Fruit fly (Drosophila melanogaster) whole organism, embryonic: ENCODE measurements around the gene Tlk.

Source experiments
- Atf3 ChIP-seq: fragments of 200-800 bp; sonication (Bioruptor generic); optimal IDR thresholded peaks from 3 replicates; lab custom pipeline; 2016; ENCODE audit warnings: missing biosample characterization, missing genetic modification characterization
- Blimp-1 ChIP-seq: fragments of 200-800 bp; sonication (Bioruptor generic); optimal IDR thresholded peaks from 3 replicates; lab custom pipeline; 2018; ENCODE audit warnings: missing biosample characterization, missing genetic modification characterization, mild to moderate bottlenecking, moderate library complexity, missing genetic modification reagents
- CG10267 ChIP-seq: fragments of 200-800 bp; sonication (Bioruptor generic); optimal IDR thresholded peaks from 2 replicates; lab custom pipeline; 2018; ENCODE audit warnings: missing biosample characterization, mild to moderate bottlenecking, missing genetic modification characterization, moderate library complexity
- CG10543 ChIP-seq: fragments of 200-800 bp; sonication (Bioruptor generic); optimal IDR thresholded peaks from 3 replicates; lab custom pipeline; 2017; ENCODE audit warnings: missing biosample characterization, mild to moderate bottlenecking, missing genetic modification characterization, moderate library complexity
- CG10979 ChIP-seq: fragments of 200-800 bp; sonication (Bioruptor generic); optimal IDR thresholded peaks from 2 replicates; lab custom pipeline; 2018; ENCODE audit warnings: missing biosample characterization, mild to moderate bottlenecking, missing genetic modification characterization, moderate library complexity
- CG11504 ChIP-seq: fragments of 200-800 bp; sonication (Bioruptor generic); optimal IDR thresholded peaks from 3 replicates; lab custom pipeline; 2019; ENCODE audit warnings: missing biosample characterization, mild to moderate bottlenecking, missing genetic modification characterization, moderate library complexity
- CG12104 ChIP-seq: fragments of 200-800 bp; sonication (Bioruptor generic); optimal IDR thresholded peaks from 3 replicates; lab custom pipeline; 2016; ENCODE audit warnings: missing biosample characterization, missing genetic modification characterization
- CG14441 ChIP-seq: fragments of 200-800 bp; sonication (Bioruptor generic); IDR thresholded peaks from 2 replicates; pipeline ENCODE4 v1.3.6; 2022; ENCODE audit warnings: missing biosample characterization, missing genetic modification characterization
- CG14860 ChIP-seq: fragments of 200-800 bp; sonication (Bioruptor generic); IDR thresholded peaks from 3 replicates; pipeline ENCODE4 v1.3.6; 2022; ENCODE audit warnings: missing biosample characterization, missing genetic modification characterization; ENCODE audit not compliant: partially characterized antibody
- CG15479 ChIP-seq: fragments of 200-800 bp; sonication (Bioruptor generic); optimal IDR thresholded peaks from 3 replicates; lab custom pipeline; 2019; ENCODE audit warnings: missing biosample characterization, mild to moderate bottlenecking, missing genetic modification characterization, moderate library complexity
- CG15696 ChIP-seq: fragments of 200-800 bp; sonication (Bioruptor generic); optimal IDR thresholded peaks from 2 replicates; lab custom pipeline; 2019; ENCODE audit warnings: missing biosample characterization, mild to moderate bottlenecking, missing genetic modification characterization, moderate library complexity
- CG18599 ChIP-seq: fragments of 200-800 bp; sonication (Bioruptor generic); optimal IDR thresholded peaks from 3 replicates; lab custom pipeline; 2017; ENCODE audit warnings: missing biosample characterization, missing genetic modification characterization, mild to moderate bottlenecking, moderate library complexity, missing genetic modification reagents
- CG34224 ChIP-seq: fragments of 200-800 bp; sonication (Bioruptor generic); IDR thresholded peaks from 3 replicates; pipeline ENCODE4 v1.3.6; 2022; ENCODE audit warnings: missing biosample characterization, missing genetic modification characterization; ENCODE audit not compliant: partially characterized antibody
- CG3726 ChIP-seq: fragments of 200-800 bp; sonication (Bioruptor generic); IDR thresholded peaks from 3 replicates; pipeline ENCODE4, ENCODE4 v1.3.6; 2022; ENCODE audit warnings: missing biosample characterization, missing genetic modification characterization
- CG4328 ChIP-seq: fragments of 200-800 bp; sonication (Bioruptor generic); optimal IDR thresholded peaks from 3 replicates; lab custom pipeline; 2017; ENCODE audit warnings: missing biosample characterization, missing genetic modification reagents, missing genetic modification characterization
- CG4617 ChIP-seq: fragments of 200-800 bp; sonication (Bioruptor generic); optimal IDR thresholded peaks from 3 replicates; lab custom pipeline; 2016; ENCODE audit warnings: missing biosample characterization, missing genetic modification characterization, borderline replicate concordance
- CG4820 ChIP-seq: fragments of 200-800 bp; sonication (Bioruptor generic); optimal IDR thresholded peaks from 3 replicates; lab custom pipeline; 2016; ENCODE audit warnings: missing biosample characterization, missing genetic modification characterization
- CG6765 ChIP-seq: fragments of 200-800 bp; sonication (Bioruptor generic); optimal IDR thresholded peaks from 3 replicates; lab custom pipeline; 2017; ENCODE audit warnings: missing biosample characterization, mild to moderate bottlenecking, missing genetic modification characterization
- CG7839 ChIP-seq: fragments of 200-800 bp; sonication (Bioruptor generic); optimal IDR thresholded peaks from 3 replicates; lab custom pipeline; 2018; ENCODE audit warnings: missing biosample characterization, mild to moderate bottlenecking, missing genetic modification characterization, moderate library complexity
- CG8388 ChIP-seq: fragments of 200-800 bp; sonication (Bioruptor generic); optimal IDR thresholded peaks from 2 replicates; lab custom pipeline; 2019; ENCODE audit warnings: missing biosample characterization, mild to moderate bottlenecking, missing genetic modification characterization, moderate library complexity
- CG8765 ChIP-seq: fragments of 200-800 bp; sonication (Bioruptor generic); IDR thresholded peaks from 2 replicates; pipeline ENCODE4 v1.3.6; 2022; ENCODE audit warnings: missing biosample characterization, missing genetic modification characterization
- CG9437 ChIP-seq: fragments of 200-800 bp; sonication (Bioruptor generic); optimal IDR thresholded peaks from 2 replicates; lab custom pipeline; 2018; ENCODE audit warnings: missing biosample characterization, mild to moderate bottlenecking, missing genetic modification characterization
- CG9797 ChIP-seq: fragments of 200-800 bp; sonication (Bioruptor generic); optimal IDR thresholded peaks from 3 replicates; lab custom pipeline; 2018; ENCODE audit warnings: missing biosample characterization, mild to moderate bottlenecking, missing genetic modification characterization
- Dip2 ChIP-seq: fragments of 200-800 bp; sonication (Bioruptor generic); IDR thresholded peaks from 2 replicates; pipeline ENCODE4 v1.3.6; 2022; ENCODE audit warnings: missing biosample characterization, missing genetic modification characterization
- ERR ChIP-seq: fragments of 200-800 bp; sonication (Bioruptor generic); optimal IDR thresholded peaks from 2 replicates; lab custom pipeline; 2016; ENCODE audit warnings: missing biosample characterization, missing genetic modification characterization
- Hand ChIP-seq: fragments of 200-800 bp; sonication (Bioruptor generic); optimal IDR thresholded peaks from 2 replicates; lab custom pipeline; 2017; ENCODE audit warnings: mild to moderate bottlenecking, missing biosample characterization, missing genetic modification reagents, missing genetic modification characterization
- Mes4 ChIP-seq: fragments of 200-800 bp; sonication (Bioruptor generic); optimal IDR thresholded peaks from 2 replicates; lab custom pipeline; 2016; ENCODE audit warnings: missing biosample characterization, missing genetic modification characterization
- Mrtf ChIP-seq: fragments of 200-800 bp; sonication (Bioruptor generic); IDR thresholded peaks from 3 replicates; pipeline ENCODE4 v1.3.6; 2022; ENCODE audit warnings: missing biosample characterization, missing genetic modification characterization
- Neu2 ChIP-seq: fragments of 200-800 bp; sonication (Bioruptor generic); optimal IDR thresholded peaks from 3 replicates; lab custom pipeline; 2016; ENCODE audit warnings: missing biosample characterization, missing genetic modification characterization, borderline replicate concordance
- Sox102F ChIP-seq: fragments of 200-800 bp; sonication (Bioruptor generic); optimal IDR thresholded peaks from 2 replicates; lab custom pipeline; 2018; ENCODE audit warnings: missing biosample characterization, mild to moderate bottlenecking, missing genetic modification characterization, moderate library complexity
- Sry-β ChIP-seq: fragments of 200-800 bp; sonication (Bioruptor generic); optimal IDR thresholded peaks from 2 replicates; lab custom pipeline; 2018; ENCODE audit warnings: missing biosample characterization, mild to moderate bottlenecking, missing genetic modification characterization, moderate library complexity
- TFAM ChIP-seq: fragments of 200-800 bp; sonication (Bioruptor generic); optimal IDR thresholded peaks from 2 replicates; lab custom pipeline; 2017; ENCODE audit warnings: missing biosample characterization, missing genetic modification characterization, inconsistent platforms
- ab ChIP-seq: fragments of 200-800 bp; sonication (Bioruptor generic); optimal IDR thresholded peaks from 2 replicates; lab custom pipeline; 2016; ENCODE audit warnings: missing biosample characterization, missing genetic modification characterization
- abd-A ChIP-seq: fragments of 200-800 bp; sonication (Bioruptor generic); optimal IDR thresholded peaks from 3 replicates; lab custom pipeline; 2019; ENCODE audit warnings: missing biosample characterization, mild to moderate bottlenecking, missing genetic modification characterization, moderate library complexity
- al ChIP-seq: fragments of 200-800 bp; sonication (Bioruptor generic); IDR thresholded peaks from 2 replicates; pipeline ENCODE4 v1.3.6; 2022; ENCODE audit warnings: missing biosample characterization, missing genetic modification characterization
- crc ChIP-seq: fragments of 200-800 bp; sonication (Bioruptor generic); optimal IDR thresholded peaks from 2 replicates; lab custom pipeline; 2016; ENCODE audit warnings: missing biosample characterization, missing genetic modification characterization
- dmrt99B ChIP-seq: fragments of 200-800 bp; sonication (Bioruptor generic); optimal IDR thresholded peaks from 2 replicates; lab custom pipeline; 2018; ENCODE audit warnings: missing biosample characterization, mild to moderate bottlenecking, missing genetic modification characterization, moderate library complexity
- exex ChIP-seq: fragments of 200-800 bp; sonication (Bioruptor generic); optimal IDR thresholded peaks from 4 replicates; lab custom pipeline; 2018; ENCODE audit warnings: missing biosample characterization, mild to moderate bottlenecking, missing genetic modification characterization, moderate library complexity
- eyg ChIP-seq: fragments of 200-800 bp; sonication (Bioruptor generic); optimal IDR thresholded peaks from 3 replicates; lab custom pipeline; 2016; ENCODE audit warnings: missing biosample characterization, missing genetic modification characterization
- insv ChIP-seq, 2 experiments: fragments of 200-800 bp; sonication (Bioruptor generic); optimal IDR thresholded peaks; 3 replicates each; lab custom pipeline; 2016 to 2018; ENCODE audit warnings: missing biosample characterization in 2 of 2, missing genetic modification characterization in 2 of 2
- lbe ChIP-seq: fragments of 200-800 bp; sonication (Bioruptor generic); optimal IDR thresholded peaks from 2 replicates; lab custom pipeline; 2016; ENCODE audit warnings: missing biosample characterization, mild to moderate bottlenecking, missing genetic modification characterization
- mam ChIP-seq: fragments of 200-800 bp; sonication (Bioruptor generic); optimal IDR thresholded peaks from 3 replicates; lab custom pipeline; 2016; ENCODE audit warnings: missing biosample characterization, missing genetic modification characterization
- odd ChIP-seq: fragments of 200-800 bp; sonication (Bioruptor generic); optimal IDR thresholded peaks from 2 replicates; lab custom pipeline; 2017; ENCODE audit warnings: missing biosample characterization, mild to moderate bottlenecking, missing genetic modification characterization
- pan ChIP-seq, 4 experiments: fragments of >200 bp in 3 of 4; fragments of 200-800 bp in 1 of 4; sonication (Bioruptor generic) in 1 of 4; optimal IDR thresholded peaks in 3 of 4; IDR thresholded peaks in 1 of 4; 2 replicates each; pipeline versions ENCODE4 v1.3.6 to Lab custom; 2017 to 2022; ENCODE audit warnings: missing biosample characterization in 2 of 4, missing genetic modification characterization in 2 of 4, mixed read lengths in 1 of 4
- pb ChIP-seq: fragments of 200-800 bp; sonication (Bioruptor generic); optimal IDR thresholded peaks from 3 replicates; lab custom pipeline; 2016; ENCODE audit warnings: missing biosample characterization, missing genetic modification characterization
- pros ChIP-seq: fragments of 200-800 bp; sonication (Bioruptor generic); optimal IDR thresholded peaks from 3 replicates; lab custom pipeline; 2019; ENCODE audit warnings: missing biosample characterization, mild to moderate bottlenecking, missing genetic modification characterization, moderate library complexity
- pzg ChIP-seq: fragments of 200-800 bp; sonication (Bioruptor generic); optimal IDR thresholded peaks from 3 replicates; lab custom pipeline; 2018; ENCODE audit warnings: missing biosample characterization, mild to moderate bottlenecking, missing genetic modification characterization, moderate library complexity
- rib ChIP-seq: fragments of 200-800 bp; sonication (Bioruptor generic); IDR thresholded peaks from 2 replicates; pipeline ENCODE4 v1.3.6; 2022; ENCODE audit warnings: missing biosample characterization, missing genetic modification characterization
- z ChIP-seq: fragments of 200-800 bp; sonication (Bioruptor generic); IDR thresholded peaks from 3 replicates; pipeline ENCODE4 v1.3.6; 2022; ENCODE audit warnings: missing biosample characterization, missing genetic modification characterization

The Tlk gene

dm6 chrX:3838648-3839047, 118.8 kb downstream of the Tlk start (continued):
- TF ChIP-seq CG3726 (GFP tag; lab: Robert Waterston, UW): 0 out of 3 replicates have a peak, but pooled peaks have one; percentile 50
- TF ChIP-seq pan (optimal IDR thresholded peaks at IDR 0.05; lab: Kevin White, UChicago): no peak
- TF ChIP-seq pan (GFP tag; optimal IDR thresholded peaks at IDR 0.05 in 1 of 2, IDR thresholded peaks at IDR 0.05 in 1 of 2): peak in 1 of 2 experiments; percentile 80
- TF ChIP-seq Dip2 (GFP tag; lab: Robert Waterston, UW): no peak
- TF ChIP-seq CG15479 (GFP tag; lab: Kevin White, UChicago): no peak
- TF ChIP-seq lbe: no peak
- no peak for TF ChIP-seq CG9797 (GFP tag; lab: Kevin White, UChicago)
- TF ChIP-seq CG4328 (GFP tag; lab: Kevin White, UChicago): peak; percentile 70
- TF ChIP-seq CG6765 (GFP tag; lab: Kevin White, UChicago): peak; percentile 57
- TF ChIP-seq Sox102F (GFP tag; lab: Kevin White, UChicago): peak; percentile 82
- TF ChIP-seq al (GFP tag; lab: Robert Waterston, UW): peak; percentile 74
- TF ChIP-seq CG9437 (GFP tag; lab: Kevin White, UChicago): peak; percentile 53
- TF ChIP-seq CG18599 (GFP tag; lab: Kevin White, UChicago): peak; percentile 79
- peak; percentile 72 for TF ChIP-seq odd
- peak; percentile 85 for TF ChIP-seq dmrt99B (tag; lab: Kevin White, UChicago)
- peak; percentile 2 for TF ChIP-seq pros (GFP tag; lab: Kevin White, UChicago)
- peak; percentile 67 for TF ChIP-seq CG8388 (GFP tag; lab: Kevin White, UChicago)
- peak; percentile 51 for TF ChIP-seq CG12104 (GFP tag; lab: Kevin White, UChicago)
- TF ChIP-seq Hand: peak; percentile 40
- peak; percentile 4 for TF ChIP-seq Sry-β
- TF ChIP-seq exex (tag; lab: Kevin White, UChicago): peak; percentile 22
- TF ChIP-seq CG11504: peak; percentile 87
- peak; percentile 60 for TF ChIP-seq Mes4 (GFP tag; lab: Kevin White, UChicago)
- peak; percentile 68 for TF ChIP-seq CG4820
- TF ChIP-seq CG34224 (GFP tag; lab: Robert Waterston, UW): no peak
- peak; percentile 87 for TF ChIP-seq abd-A (tag; lab: Kevin White, UChicago)
- TF ChIP-seq pzg (GFP tag; lab: Kevin White, UChicago): no peak
- TF ChIP-seq rib (GFP tag; lab: Robert Waterston, UW): 0 out of 2 replicates have a peak, but pooled peaks have one; percentile 14
- TF ChIP-seq CG15696 (tag; lab: Kevin White, UChicago): peak; percentile 74
- TF ChIP-seq Blimp-1 (GFP tag; lab: Kevin White, UChicago): peak; percentile 71
- no peak for TF ChIP-seq Neu2
- no peak for TF ChIP-seq z (GFP tag; lab: Robert Waterston, UW)
- TF ChIP-seq crc (GFP tag; lab: Kevin White, UChicago): peak; percentile 0
- TF ChIP-seq CG10267 (tag; lab: Kevin White, UChicago): peak; percentile 75
- no peak for TF ChIP-seq CG14860
- TF ChIP-seq CG4617: peak; percentile 38
- TF ChIP-seq CG10979 (tag; lab: Kevin White, UChicago): peak; percentile 71
- TF ChIP-seq CG10543 (GFP tag; lab: Kevin White, UChicago): peak; percentile 76
- TF ChIP-seq mam (GFP tag; lab: Kevin White, UChicago): peak; percentile 68
- TF ChIP-seq pb (GFP tag; lab: Kevin White, UChicago): peak; percentile 67
- TF ChIP-seq eyg: no peak
- no peak for TF ChIP-seq TFAM
- TF ChIP-seq CG8765: peak; percentile 76
- peak; percentile 59 for TF ChIP-seq Atf3 (GFP tag; lab: Kevin White, UChicago)
- TF ChIP-seq CG7839 (tag; lab: Kevin White, UChicago): peak; percentile 84
- TF ChIP-seq Mrtf (GFP tag; lab: Robert Waterston, UW): peak; percentile 76; the same call in 2 of the 3 replicates
- TF ChIP-seq insv (GFP tag; optimal IDR thresholded peaks at IDR 0.05; lab: Kevin White, UChicago): no peak
- peak; percentile 48 for TF ChIP-seq ab (GFP tag; lab: Kevin White, UChicago)
- peak; percentile 81 for TF ChIP-seq CG14441 (GFP tag; lab: Robert Waterston, UW)
- TF ChIP-seq ERR (GFP tag; lab: Kevin White, UChicago): peak; percentile 21
